Fruit fly (Drosophila melanogaster) whole organism, embryonic: Measurements from ENCODE around the gene CG8668.

Source experiments
- Adf1 ChIP-seq: fragments of 200-800 bp; sonication (Bioruptor generic); IDR thresholded peaks from 2 replicates; pipeline ENCODE4 v1.3.6; 2022; ENCODE audit warnings: missing biosample characterization, missing genetic modification characterization
- Awh ChIP-seq: fragments of 200-800 bp; sonication (Bioruptor generic); IDR thresholded peaks from 2 replicates; pipeline ENCODE4, ENCODE4 v1.3.6; 2022; ENCODE audit warnings: missing biosample characterization, missing genetic modification characterization
- B-H2 ChIP-seq: fragments of 200-800 bp; sonication (Bioruptor generic); optimal IDR thresholded peaks from 2 replicates; lab custom pipeline; 2018; ENCODE audit warnings: missing biosample characterization, mild to moderate bottlenecking, missing genetic modification characterization
- BtbVII ChIP-seq: fragments of 200-800 bp; sonication (Bioruptor generic); optimal IDR thresholded peaks from 3 replicates; lab custom pipeline; 2017; ENCODE audit warnings: missing biosample characterization, mild to moderate bottlenecking, missing genetic modification characterization
- CG10543 ChIP-seq: fragments of 200-800 bp; sonication (Bioruptor generic); optimal IDR thresholded peaks from 3 replicates; lab custom pipeline; 2017; ENCODE audit warnings: missing biosample characterization, mild to moderate bottlenecking, missing genetic modification characterization, moderate library complexity
- CG11504 ChIP-seq: fragments of 200-800 bp; sonication (Bioruptor generic); optimal IDR thresholded peaks from 3 replicates; lab custom pipeline; 2019; ENCODE audit warnings: missing biosample characterization, mild to moderate bottlenecking, missing genetic modification characterization, moderate library complexity
- CG13424 ChIP-seq: fragments of 200-800 bp; sonication (Bioruptor generic); optimal IDR thresholded peaks from 2 replicates; lab custom pipeline; 2019; ENCODE audit warnings: missing biosample characterization, mild to moderate bottlenecking, missing genetic modification characterization, moderate library complexity
- CG14050 ChIP-seq: fragments of 200-800 bp; sonication (Bioruptor generic); IDR thresholded peaks from 3 replicates; pipeline ENCODE4 v1.3.6; 2022; ENCODE audit warnings: missing biosample characterization, missing genetic modification characterization
- CG14860 ChIP-seq: fragments of 200-800 bp; sonication (Bioruptor generic); IDR thresholded peaks from 3 replicates; pipeline ENCODE4 v1.3.6; 2022; ENCODE audit warnings: missing biosample characterization, missing genetic modification characterization; ENCODE audit not compliant: partially characterized antibody
- CG14965 ChIP-seq: fragments of 200-800 bp; sonication (Bioruptor generic); optimal IDR thresholded peaks from 2 replicates; lab custom pipeline; 2016; ENCODE audit warnings: missing biosample characterization, missing genetic modification characterization, borderline replicate concordance
- CG17568 ChIP-seq: fragments of 200-800 bp; sonication (Bioruptor generic); optimal IDR thresholded peaks from 2 replicates; lab custom pipeline; 2018; ENCODE audit warnings: missing biosample characterization, mild to moderate bottlenecking, missing genetic modification characterization, moderate library complexity
- CG1832 ChIP-seq: fragments of 200-800 bp; sonication (Bioruptor generic); optimal IDR thresholded peaks from 2 replicates; lab custom pipeline; 2017; ENCODE audit warnings: missing biosample characterization, mild to moderate bottlenecking, missing genetic modification characterization, inconsistent platforms
- CG2889 ChIP-seq: fragments of 200-800 bp; sonication (Bioruptor generic); IDR thresholded peaks from 3 replicates; pipeline ENCODE4 v1.3.6; 2022; ENCODE audit warnings: missing biosample characterization, missing genetic modification characterization
- CG31365 ChIP-seq: fragments of 200-800 bp; sonication (Bioruptor generic); optimal IDR thresholded peaks from 2 replicates; lab custom pipeline; 2018; ENCODE audit warnings: missing biosample characterization, mild to moderate bottlenecking, missing genetic modification characterization
- CG31388 ChIP-seq: fragments of 200-800 bp; sonication (Bioruptor generic); optimal IDR thresholded peaks from 2 replicates; lab custom pipeline; 2016; ENCODE audit warnings: missing biosample characterization, missing genetic modification characterization
- CG3995 ChIP-seq: fragments of 200-800 bp; sonication (Bioruptor generic); optimal IDR thresholded peaks from 3 replicates; lab custom pipeline; 2016; ENCODE audit warnings: missing biosample characterization, missing genetic modification characterization
- CG6272 ChIP-seq: fragments of 200-800 bp; sonication (Bioruptor generic); IDR thresholded peaks from 2 replicates; pipeline ENCODE4 v1.3.6; 2022; ENCODE audit warnings: missing biosample characterization, missing genetic modification characterization
- CG6689 ChIP-seq: fragments of 200-800 bp; sonication (Bioruptor generic); IDR thresholded peaks from 2 replicates; pipeline ENCODE4 v1.3.6; 2022; ENCODE audit warnings: missing biosample characterization, missing genetic modification characterization
- CG6854 ChIP-seq: fragments of 200-800 bp; sonication (Bioruptor generic); optimal IDR thresholded peaks from 3 replicates; lab custom pipeline; 2017; ENCODE audit warnings: missing biosample characterization, mild to moderate bottlenecking, missing genetic modification characterization
- CG7271 ChIP-seq: fragments of 200-800 bp; sonication (Bioruptor generic); optimal IDR thresholded peaks from 2 replicates; lab custom pipeline; 2018; ENCODE audit warnings: missing biosample characterization, mild to moderate bottlenecking, missing genetic modification characterization, moderate library complexity
- CG9609 ChIP-seq: fragments of 200-800 bp; sonication (Bioruptor generic); optimal IDR thresholded peaks from 3 replicates; lab custom pipeline; 2016; ENCODE audit warnings: missing biosample characterization, missing genetic modification characterization
- CG9727 ChIP-seq: fragments of 200-800 bp; sonication (Bioruptor generic); optimal IDR thresholded peaks from 3 replicates; lab custom pipeline; 2017; ENCODE audit warnings: missing biosample characterization, mild to moderate bottlenecking, missing genetic modification characterization
- CG9797 ChIP-seq: fragments of 200-800 bp; sonication (Bioruptor generic); optimal IDR thresholded peaks from 3 replicates; lab custom pipeline; 2018; ENCODE audit warnings: missing biosample characterization, mild to moderate bottlenecking, missing genetic modification characterization
- CrebB ChIP-seq: fragments of 200-800 bp; sonication (Bioruptor generic); optimal IDR thresholded peaks from 3 replicates; lab custom pipeline; 2018; ENCODE audit warnings: missing biosample characterization, mild to moderate bottlenecking, missing genetic modification characterization
- Dfd ChIP-seq, 2 experiments: fragments of >200 bp; optimal IDR thresholded peaks; 2 replicates each; lab custom pipeline; 2017; ENCODE audit warnings: missing biosample characterization in 2 of 2, missing genetic modification characterization in 2 of 2
- Dip2 ChIP-seq: fragments of 200-800 bp; sonication (Bioruptor generic); IDR thresholded peaks from 2 replicates; pipeline ENCODE4 v1.3.6; 2022; ENCODE audit warnings: missing biosample characterization, missing genetic modification characterization
- HmgZ ChIP-seq: fragments of 200-800 bp; sonication (Bioruptor generic); optimal IDR thresholded peaks from 2 replicates; lab custom pipeline; 2018; ENCODE audit warnings: missing biosample characterization, mild to moderate bottlenecking, missing genetic modification characterization
- MESR4 ChIP-seq: fragments of 200-800 bp; sonication (Bioruptor generic); optimal IDR thresholded peaks from 2 replicates; lab custom pipeline; 2018; ENCODE audit warnings: missing biosample characterization, mild to moderate bottlenecking, missing genetic modification characterization, moderate library complexity
- NC2α ChIP-seq: fragments of 200-800 bp; sonication (Bioruptor generic); optimal IDR thresholded peaks from 2 replicates; lab custom pipeline; 2016; ENCODE audit warnings: missing biosample characterization, missing genetic modification characterization
- Pdp1 ChIP-seq, 2 experiments: fragments of 200-800 bp; sonication (Bioruptor generic); optimal IDR thresholded peaks; 3 replicates each; lab custom pipeline; 2016; ENCODE audit warnings: missing biosample characterization in 2 of 2, missing genetic modification characterization in 2 of 2, mild to moderate bottlenecking in 1 of 2, moderate library complexity in 1 of 2
- Sry-δ ChIP-seq: fragments of 200-800 bp; sonication (Bioruptor generic); optimal IDR thresholded peaks from 2 replicates; lab custom pipeline; 2016; ENCODE audit warnings: missing biosample characterization, missing genetic modification characterization
- Stat92E ChIP-seq, 3 experiments: fragments of >200 bp in 2 of 3; fragments of 200-800 bp in 1 of 3; sonication (Bioruptor generic) in 1 of 3; optimal IDR thresholded peaks; 2 replicates each; lab custom pipeline; 2017 to 2019; ENCODE audit warnings: missing biosample characterization in 3 of 3, missing genetic modification characterization in 3 of 3, mild to moderate bottlenecking in 1 of 3, moderate library complexity in 1 of 3
- ato ChIP-seq: fragments of 200-800 bp; sonication (Bioruptor generic); IDR thresholded peaks from 2 replicates; pipeline ENCODE4 v1.3.6; 2022; ENCODE audit warnings: missing biosample characterization, missing genetic modification characterization; ENCODE audit not compliant: partially characterized antibody
- bbx ChIP-seq: fragments of 200-800 bp; sonication (Bioruptor generic); IDR thresholded peaks from 2 replicates; pipeline ENCODE4 v1.3.6; 2022; ENCODE audit warnings: missing biosample characterization, missing genetic modification characterization; ENCODE audit not compliant: partially characterized antibody
- croc ChIP-seq: fragments of 200-800 bp; sonication (Bioruptor generic); conservative IDR thresholded peaks from 3 replicates; pipeline ENCODE4 v1.3.6; 2022; ENCODE audit warnings: missing biosample characterization, missing genetic modification characterization
- ewg ChIP-seq: fragments of 200-800 bp; sonication (Bioruptor generic); optimal IDR thresholded peaks from 3 replicates; lab custom pipeline; 2017; ENCODE audit warnings: mild to moderate bottlenecking, missing biosample characterization, missing genetic modification reagents, missing genetic modification characterization
- ftz-f1 ChIP-seq: fragments of 200-800 bp; sonication (Bioruptor generic); optimal IDR thresholded peaks from 2 replicates; lab custom pipeline; 2016; ENCODE audit warnings: missing biosample characterization, missing genetic modification characterization
- gce ChIP-seq: fragments of 200-800 bp; sonication (Bioruptor generic); IDR thresholded peaks from 3 replicates; pipeline ENCODE4 v1.3.6; 2022; ENCODE audit warnings: missing biosample characterization, missing genetic modification characterization
- hb ChIP-seq: fragments of 200-800 bp; sonication (Bioruptor generic); IDR thresholded peaks from 3 replicates; pipeline ENCODE4 v1.3.6; 2022; ENCODE audit warnings: missing biosample characterization, missing genetic modification characterization; ENCODE audit not compliant: partially characterized antibody
- luna ChIP-seq: fragments of 200-800 bp; sonication (Bioruptor generic); optimal IDR thresholded peaks from 2 replicates; lab custom pipeline; 2016; ENCODE audit warnings: missing biosample characterization, missing genetic modification characterization
- nau ChIP-seq: fragments of 200-800 bp; sonication (Bioruptor generic); optimal IDR thresholded peaks from 3 replicates; lab custom pipeline; 2017; ENCODE audit warnings: missing biosample characterization, mild to moderate bottlenecking, missing genetic modification characterization, missing genetic modification reagents
- pfk ChIP-seq: fragments of 200-800 bp; sonication (Bioruptor generic); optimal IDR thresholded peaks from 2 replicates; lab custom pipeline; 2018; ENCODE audit warnings: missing biosample characterization, mild to moderate bottlenecking, missing genetic modification characterization, moderate library complexity
- pum ChIP-seq: fragments of 200-800 bp; sonication (Bioruptor generic); optimal IDR thresholded peaks from 2 replicates; lab custom pipeline; 2016; ENCODE audit warnings: missing biosample characterization, missing genetic modification characterization
- rib ChIP-seq: fragments of 200-800 bp; sonication (Bioruptor generic); IDR thresholded peaks from 2 replicates; pipeline ENCODE4 v1.3.6; 2022; ENCODE audit warnings: missing biosample characterization, missing genetic modification characterization
- ro ChIP-seq: fragments of 200-800 bp; sonication (Bioruptor generic); IDR thresholded peaks from 2 replicates; pipeline ENCODE4 v1.3.6; 2022; ENCODE audit warnings: missing biosample characterization, missing genetic modification characterization
- salm ChIP-seq: fragments of 200-800 bp; sonication (Bioruptor generic); optimal IDR thresholded peaks from 2 replicates; lab custom pipeline; 2018; ENCODE audit warnings: missing biosample characterization, mild to moderate bottlenecking, missing genetic modification characterization
- sens-2 ChIP-seq: fragments of 200-800 bp; sonication (Bioruptor generic); IDR thresholded peaks from 2 replicates; pipeline ENCODE4 v1.3.6; 2022; ENCODE audit warnings: missing biosample characterization, missing genetic modification characterization
- sisA ChIP-seq: fragments of 200-800 bp; sonication (Bioruptor generic); IDR thresholded peaks from 2 replicates; pipeline ENCODE4 v1.3.6; 2022; ENCODE audit warnings: missing biosample characterization, missing genetic modification characterization
- wor ChIP-seq: fragments of 200-800 bp; sonication (Bioruptor generic); IDR thresholded peaks from 2 replicates; pipeline ENCODE4 v1.3.6; 2022; ENCODE audit warnings: missing biosample characterization, missing genetic modification characterization

Gene CG8668

dm6 chr2L:8080645-8081044 is 46.2 kb upstream of the CG8668 start (continued):
- TF ChIP-seq wor (GFP tag; lab: Robert Waterston, UW) (no peak), croc (no peak), Sry-δ (GFP tag; lab: Kevin White, UChicago) (no peak), Dip2 (GFP tag; lab: Robert Waterston, UW) (no peak), CG31388 (GFP tag; lab: Kevin White, UChicago) (no peak), CrebB (tag; lab: Kevin White, UChicago) (no peak), B-H2 (GFP tag; lab: Kevin White, UChicago) (no peak), NC2α (GFP tag; lab: Kevin White, UChicago) (no peak), CG9797 (no peak), CG7271 (tag; lab: Kevin White, UChicago) (no peak), CG14965 (GFP tag; lab: Kevin White, UChicago) (no peak), CG6689 (GFP tag; lab: Robert Waterston, UW) (no peak), ftz-f1 (GFP tag; lab: Kevin White, UChicago) (no peak), Pdp1 (GFP tag; optimal IDR thresholded peaks at IDR 0.05; lab: Kevin White, UChicago) (no peak), Adf1 (GFP tag; lab: Robert Waterston, UW) (no peak), bbx (GFP tag; lab: Robert Waterston, UW) (no peak), sisA (GFP tag; lab: Robert Waterston, UW) (no peak), CG14050 (GFP tag; lab: Robert Waterston, UW) (no peak), CG9609 (no peak), CG3995 (GFP tag; lab: Kevin White, UChicago) (no peak), CG2889 (GFP tag; lab: Robert Waterston, UW) (no peak), CG11504 (tag; lab: Kevin White, UChicago) (no peak), CG9727 (no peak), ato (GFP tag; lab: Robert Waterston, UW) (no peak), ewg (GFP tag; lab: Kevin White, UChicago) (peak; percentile 25), CG13424 (tag; lab: Kevin White, UChicago) (peak; percentile 78), CG6272 (GFP tag; lab: Robert Waterston, UW) (no peak), pfk (no peak), HmgZ (tag; lab: Kevin White, UChicago) (no peak), BtbVII (GFP tag; lab: Kevin White, UChicago) (no peak), CG31365 (tag; lab: Kevin White, UChicago) (no peak), Awh (GFP tag; lab: Robert Waterston, UW) (no peak), sens-2 (GFP tag; lab: Robert Waterston, UW) (no peak), CG10543 (GFP tag; lab: Kevin White, UChicago) (no peak), luna (GFP tag; lab: Kevin White, UChicago) (no peak), salm (tag; lab: Kevin White, UChicago) (no peak), Dfd (GFP tag; optimal IDR thresholded peaks at IDR 0.05; lab: Kevin White, UChicago) (no peak), CG14860 (GFP tag; lab: Robert Waterston, UW) (no peak), CG1832 (no peak), hb (GFP tag; lab: Robert Waterston, UW) (no peak), pum (no peak), ro (GFP tag; lab: Robert Waterston, UW) (no peak), rib (GFP tag; lab: Robert Waterston, UW) (no peak), CG17568 (GFP tag; lab: Kevin White, UChicago) (no peak), CG6854 (GFP tag; lab: Kevin White, UChicago) (no peak), MESR4 (no peak), gce (GFP tag; lab: Robert Waterston, UW) (no peak), Stat92E (GFP tag; optimal IDR thresholded peaks at IDR 0.05; lab: Kevin White, UChicago) (no peak), nau (GFP tag; lab: Kevin White, UChicago) (no peak)
